Fruit fly (Drosophila melanogaster): Measurements from ENCODE around the gene Sirt6.
A peak's percentile ranks its signal among the peaks of the same experiment; 100 is the strongest.

The Sirt6 gene

DNA sequence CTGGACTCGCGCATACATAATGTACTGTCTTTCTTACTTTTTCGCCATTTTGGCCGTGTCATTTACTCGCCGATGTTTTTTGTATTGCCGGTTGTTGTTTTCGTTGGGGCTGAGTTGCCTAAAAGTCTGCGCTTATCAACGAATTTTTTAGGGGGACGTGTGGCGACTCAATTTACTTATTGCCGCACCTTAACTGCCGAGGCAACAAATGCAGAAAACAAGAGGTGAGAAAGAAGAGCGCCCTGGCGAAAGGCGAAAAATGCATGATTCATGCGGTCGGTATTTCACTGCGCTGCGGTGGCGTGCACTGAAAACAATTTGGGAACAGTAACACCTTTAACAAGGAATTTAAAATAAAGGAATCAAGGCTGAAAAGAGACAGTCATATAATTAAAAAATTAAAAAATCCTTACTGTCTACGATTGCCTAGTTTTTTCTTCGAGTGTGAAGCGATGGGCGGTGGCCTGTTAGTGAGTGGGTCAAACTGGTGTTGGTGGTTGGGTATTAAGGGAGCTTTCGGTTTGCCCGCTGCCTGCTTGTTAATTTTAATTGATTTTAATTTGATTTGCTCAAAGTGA is 7.3 kb upstream of the Sirt6 start:
- TF ChIP-seq Abd-B (GFP tag; optimal IDR thresholded peaks at IDR 0.05) (no peak), sv (GFP tag; optimal IDR thresholded peaks at IDR 0.05) (no peak), foxo (GFP tag; optimal IDR thresholded peaks at IDR 0.05) (peak in 1 of 2 experiments; percentile 84), CrebA (GFP tag; optimal IDR thresholded peaks at IDR 0.05; ENCODE audit: borderline replicate concordance) (peak; percentile 9), dsf (GFP tag; optimal IDR thresholded peaks at IDR 0.05; ENCODE audit: borderline replicate concordance) (peak; percentile 18), lola (GFP tag; optimal IDR thresholded peaks at IDR 0.05) (no peak), dmrt93B (GFP tag; optimal IDR thresholded peaks at IDR 0.05) (peak; percentile 70), Jra (GFP tag; optimal IDR thresholded peaks at IDR 0.05) (peak; percentile 67), Rel (GFP tag; optimal IDR thresholded peaks at IDR 0.05) (no peak), Rel (tag; optimal IDR thresholded peaks at IDR 0.05) (no peak), OdsH (GFP tag; optimal IDR thresholded peaks at IDR 0.05) (peak; percentile 76), Vsx2 (GFP tag; optimal IDR thresholded peaks at IDR 0.05; ENCODE audit: partially characterized antibody) (no peak), jim (GFP tag; optimal IDR thresholded peaks at IDR 0.05) (no peak), Dfd (GFP tag; optimal IDR thresholded peaks at IDR 0.05) (no peak), brk (GFP tag; optimal IDR thresholded peaks at IDR 0.05) (peak; percentile 37), woc (GFP tag; optimal IDR thresholded peaks at IDR 0.05) (peak; percentile 20), CG32264 (GFP tag; optimal IDR thresholded peaks at IDR 0.05) (peak; percentile 67), N (GFP tag; optimal IDR thresholded peaks at IDR 0.05) (no peak), GATAd (GFP tag; optimal IDR thresholded peaks at IDR 0.05) (peak; percentile 39), dl (GFP tag; optimal IDR thresholded peaks at IDR 0.05; ENCODE audit: insufficient read depth in 1 of 2, partially characterized antibody in 2 of 2) (no peak), Hr78 (GFP tag; optimal IDR thresholded peaks at IDR 0.05) (no peak), Mio (GFP tag; optimal IDR thresholded peaks at IDR 0.05) (no peak), Hnf4 (GFP tag; optimal IDR thresholded peaks at IDR 0.05) (peak; percentile 67), fru (GFP tag; optimal IDR thresholded peaks at IDR 0.05) (peak; percentile 83), sage (GFP tag; optimal IDR thresholded peaks at IDR 0.05) (peak; percentile 72), usp (GFP tag; optimal IDR thresholded peaks at IDR 0.05) (no peak), br (GFP tag; optimal IDR thresholded peaks at IDR 0.05) (peak; percentile 91), psq (GFP tag; optimal IDR thresholded peaks at IDR 0.05) (peak; percentile 57), Hr83 (GFP tag; optimal IDR thresholded peaks at IDR 0.05; ENCODE audit: poor library complexity, severe bottlenecking) (peak; percentile 52), pan (optimal IDR thresholded peaks at IDR 0.05) (no peak), tai (GFP tag; optimal IDR thresholded peaks at IDR 0.05) (no peak), ey (GFP tag; optimal IDR thresholded peaks at IDR 0.05) (peak; percentile 80), Myc (optimal IDR thresholded peaks at IDR 0.05) (no peak), CG9705 (GFP tag; optimal IDR thresholded peaks at IDR 0.05) (peak; percentile 31), rgr (GFP tag; optimal IDR thresholded peaks at IDR 0.05) (peak; percentile 87), Dif (GFP tag; optimal IDR thresholded peaks at IDR 0.05; ENCODE audit: partially characterized antibody) (no peak), h (GFP tag; optimal IDR thresholded peaks at IDR 0.05) (peak; percentile 91), Sp1 (GFP tag; optimal IDR thresholded peaks at IDR 0.05) (peak; percentile 71), HLH106 (tag; optimal IDR thresholded peaks at IDR 0.05) (peak; percentile 85)

DNA sequence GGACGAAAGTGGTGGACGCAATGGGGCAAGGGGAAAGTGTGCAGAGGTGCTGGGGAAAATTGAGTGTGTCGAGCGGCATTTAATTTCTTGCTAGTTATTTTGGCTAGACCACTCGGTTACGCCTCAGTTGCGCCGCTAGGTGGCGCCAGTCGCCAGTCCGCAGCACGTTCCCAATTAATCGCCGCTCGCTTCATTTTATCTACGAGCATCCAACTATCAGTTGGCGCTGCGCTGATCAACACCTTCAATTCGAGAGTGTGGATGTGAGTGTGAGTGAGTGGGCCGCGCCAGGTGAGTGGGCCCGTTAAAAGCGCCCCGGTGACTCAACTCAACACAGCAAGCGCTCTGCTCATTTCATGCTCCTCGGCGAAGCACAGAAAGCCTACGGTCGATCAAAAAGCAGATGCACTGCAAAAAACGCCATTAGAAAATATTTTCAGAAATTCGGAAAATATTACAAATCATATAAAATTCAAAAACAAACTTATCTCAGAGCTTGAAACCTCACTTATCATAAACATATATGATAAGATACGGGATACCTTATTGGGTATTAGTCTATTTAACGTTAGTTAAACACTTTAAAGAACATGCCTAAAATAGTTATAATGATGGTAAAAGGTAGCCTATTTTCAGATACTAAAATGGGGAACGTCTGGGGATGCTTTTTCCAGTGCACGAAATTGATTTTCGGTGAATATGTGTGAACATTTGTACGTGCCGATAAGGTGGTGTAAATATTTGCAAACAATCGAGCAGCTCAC is 6.6 kb upstream of the Sirt6 start:
- TF ChIP-seq Sp1 (GFP tag; optimal IDR thresholded peaks at IDR 0.05), result peak; percentile 91
- TF ChIP-seq Hnf4 (GFP tag; optimal IDR thresholded peaks at IDR 0.05), result peak; percentile 77
- no peak for TF ChIP-seq lola (GFP tag; optimal IDR thresholded peaks at IDR 0.05)
- TF ChIP-seq GATAd (GFP tag; optimal IDR thresholded peaks at IDR 0.05), result no peak
- no peak for TF ChIP-seq CrebA (GFP tag; optimal IDR thresholded peaks at IDR 0.05; ENCODE audit: borderline replicate concordance)
- peak; percentile 55 for TF ChIP-seq sage (GFP tag; optimal IDR thresholded peaks at IDR 0.05)
- no peak for TF ChIP-seq pan (optimal IDR thresholded peaks at IDR 0.05)
- TF ChIP-seq fru (GFP tag; optimal IDR thresholded peaks at IDR 0.05), result peak; percentile 90
- peak; percentile 89 for TF ChIP-seq OdsH (GFP tag; optimal IDR thresholded peaks at IDR 0.05)
- no peak for TF ChIP-seq Hr83 (GFP tag; optimal IDR thresholded peaks at IDR 0.05; ENCODE audit: poor library complexity, severe bottlenecking)
- TF ChIP-seq dl (GFP tag; optimal IDR thresholded peaks at IDR 0.05; ENCODE audit: insufficient read depth in 1 of 2, partially characterized antibody in 2 of 2), result no peak
- no peak for TF ChIP-seq jim (GFP tag; optimal IDR thresholded peaks at IDR 0.05)
- peak; percentile 70 for TF ChIP-seq woc (GFP tag; optimal IDR thresholded peaks at IDR 0.05)
- TF ChIP-seq dsf (GFP tag; optimal IDR thresholded peaks at IDR 0.05; ENCODE audit: borderline replicate concordance), result no peak
- peak; percentile 90 for TF ChIP-seq ey (GFP tag; optimal IDR thresholded peaks at IDR 0.05)
- TF ChIP-seq brk (GFP tag; optimal IDR thresholded peaks at IDR 0.05), result peak; percentile 77
- peak; percentile 64 for TF ChIP-seq Mio (GFP tag; optimal IDR thresholded peaks at IDR 0.05)
- peak; percentile 90 for TF ChIP-seq br (GFP tag; optimal IDR thresholded peaks at IDR 0.05)
- TF ChIP-seq tai (GFP tag; optimal IDR thresholded peaks at IDR 0.05), result peak; percentile 74
- TF ChIP-seq rgr (GFP tag; optimal IDR thresholded peaks at IDR 0.05), result peak; percentile 89
- no peak for TF ChIP-seq Vsx2 (GFP tag; optimal IDR thresholded peaks at IDR 0.05; ENCODE audit: partially characterized antibody)
- TF ChIP-seq HLH106 (tag; optimal IDR thresholded peaks at IDR 0.05), result peak; percentile 95
- peak; percentile 73 for TF ChIP-seq CG9705 (GFP tag; optimal IDR thresholded peaks at IDR 0.05)
- TF ChIP-seq h (GFP tag; optimal IDR thresholded peaks at IDR 0.05), result peak; percentile 92
- peak; percentile 86 for TF ChIP-seq dmrt93B (GFP tag; optimal IDR thresholded peaks at IDR 0.05)
- no peak for TF ChIP-seq Abd-B (GFP tag; optimal IDR thresholded peaks at IDR 0.05)
- no peak for TF ChIP-seq Myc (optimal IDR thresholded peaks at IDR 0.05)
- TF ChIP-seq Dif (GFP tag; optimal IDR thresholded peaks at IDR 0.05; ENCODE audit: partially characterized antibody), result no peak
- TF ChIP-seq foxo (GFP tag; optimal IDR thresholded peaks at IDR 0.05), result peak; percentile 1 to 92
- TF ChIP-seq usp (GFP tag; optimal IDR thresholded peaks at IDR 0.05), result no peak
- TF ChIP-seq Hr78 (GFP tag; optimal IDR thresholded peaks at IDR 0.05), result no peak
- TF ChIP-seq CG32264 (GFP tag; optimal IDR thresholded peaks at IDR 0.05), result peak; percentile 72
- peak; percentile 76 for TF ChIP-seq psq (GFP tag; optimal IDR thresholded peaks at IDR 0.05)
- TF ChIP-seq Rel (GFP tag; optimal IDR thresholded peaks at IDR 0.05), result no peak
- TF ChIP-seq Rel (tag; optimal IDR thresholded peaks at IDR 0.05), result peak; percentile 58
- TF ChIP-seq N (GFP tag; optimal IDR thresholded peaks at IDR 0.05), result no peak
- no peak for TF ChIP-seq Dfd (GFP tag; optimal IDR thresholded peaks at IDR 0.05)
- TF ChIP-seq Jra (GFP tag; optimal IDR thresholded peaks at IDR 0.05), result peak; percentile 70
- peak; percentile 80 for TF ChIP-seq sv (GFP tag; optimal IDR thresholded peaks at IDR 0.05)
